Worm (Caenorhabditis elegans): ENCODE data around the gene scl-6.

Gene scl-6

DNA sequence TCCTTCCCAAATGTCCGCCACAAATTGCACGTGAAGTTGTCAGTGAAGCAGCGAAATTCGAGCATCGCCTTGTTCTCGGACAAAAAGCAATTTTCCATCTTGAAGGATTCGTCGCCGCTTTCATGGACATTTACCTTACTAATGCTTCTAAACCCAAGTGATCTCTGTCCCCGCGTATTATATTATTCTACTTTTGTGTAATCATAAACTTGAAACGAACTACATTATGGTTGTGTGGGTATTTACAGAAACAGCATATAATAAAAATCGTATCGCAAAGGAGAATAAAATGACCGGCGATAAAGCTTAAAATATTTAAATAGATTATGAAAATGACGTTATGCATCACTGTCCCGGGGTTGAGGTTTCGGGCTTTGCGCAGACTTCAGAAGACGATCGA, 28.2 kb downstream of the scl-6 start:
- no peak for TF ChIP-seq ahr-1 (tag; optimal IDR thresholded peaks at IDR 0.05)
- TF ChIP-seq nfya-1 (tag; optimal IDR thresholded peaks at IDR 0.05): no peak
- TF ChIP-seq dmd-4 (tag; optimal IDR thresholded peaks at IDR 0.05; ENCODE audit: borderline replicate concordance): no peak
- TF ChIP-seq elt-2 (tag; optimal IDR thresholded peaks at IDR 0.05): no peak
- TF ChIP-seq K09A11.1 (tag; optimal IDR thresholded peaks at IDR 0.05; ENCODE audit: insufficient read depth): no peak
- TF ChIP-seq pat-9 (tag; optimal IDR thresholded peaks at IDR 0.05): no peak

DNA sequence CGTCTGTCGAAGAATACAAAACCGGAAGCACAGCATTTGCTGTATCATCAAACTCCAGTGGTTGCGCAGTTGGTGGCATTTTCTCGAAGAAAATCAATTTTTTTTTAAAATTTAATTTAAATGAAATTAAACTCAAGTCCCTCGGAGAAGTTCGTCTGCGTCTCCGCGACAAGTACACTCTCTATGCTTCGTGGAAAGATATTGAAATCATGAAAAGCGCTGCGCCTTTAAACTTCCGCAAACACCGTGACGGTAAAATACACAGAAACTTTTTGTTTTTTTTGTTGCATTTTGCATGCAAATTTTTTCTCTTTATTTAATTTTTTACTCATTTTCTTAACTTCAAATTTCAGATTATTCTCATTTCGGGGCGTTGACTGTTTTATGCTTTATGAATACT, 30.1 kb downstream of the scl-6 start, which contains the start of the genes dli-1, tin-9.2 and exos-4.1:
TSS of gene dli-1 (minus strand) at position 141 of the 400 bp plus-strand sequence.
TSS of gene tin-9.2 (plus strand) at position 344 of the 400 bp plus-strand sequence.
TSS of gene exos-4.1 (plus strand) at position 348 of the 400 bp plus-strand sequence.
- TF ChIP-seq npax-4 (tag; optimal IDR thresholded peaks at IDR 0.05) (no peak), fax-1 (tag; optimal IDR thresholded peaks at IDR 0.05) (peak; percentile 0), rnt-1 (tag; optimal IDR thresholded peaks at IDR 0.05) (peak; percentile 2), ceh-31 (tag; optimal IDR thresholded peaks at IDR 0.05) (peak; percentile 21), nfya-1 (tag; optimal IDR thresholded peaks at IDR 0.05) (peak; percentile 47), sdc-2 (tag; optimal IDR thresholded peaks at IDR 0.05) (no peak), ceh-14 (tag; optimal IDR thresholded peaks at IDR 0.05) (peak; percentile 57), tbx-2 (tag; optimal IDR thresholded peaks at IDR 0.05) (peak; percentile 35), unc-42 (tag; optimal IDR thresholded peaks at IDR 0.05) (peak; percentile 95), dmd-4 (tag; optimal IDR thresholded peaks at IDR 0.05; ENCODE audit: borderline replicate concordance) (no peak), ceh-34 (tag; optimal IDR thresholded peaks at IDR 0.05) (peak; percentile 9), gmeb-2 (tag; optimal IDR thresholded peaks at IDR 0.05) (no peak)

DNA sequence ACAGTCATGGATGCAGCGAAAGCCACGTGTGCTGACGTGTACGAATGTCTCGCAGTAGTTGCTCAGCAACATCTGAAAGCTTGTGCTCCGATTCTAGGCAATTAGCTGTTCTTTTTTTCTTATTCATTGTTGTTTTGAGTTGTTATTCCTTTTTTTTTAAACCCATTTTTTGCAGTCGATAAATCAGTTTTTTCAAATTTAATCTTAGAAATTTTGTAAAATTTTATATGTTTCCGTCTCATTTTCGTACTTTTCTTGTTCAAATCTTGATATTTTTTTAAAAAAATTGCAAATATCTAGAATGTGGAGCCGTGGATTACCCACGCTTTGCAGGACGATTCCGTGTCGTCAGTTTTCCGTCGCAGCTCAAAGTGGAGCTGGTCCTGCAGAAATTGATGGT, 31.9 kb downstream of the scl-6 start, which contains the start of gene fask-1:
TSS of gene fask-1 (plus strand) at position 301 of the 400 bp plus-strand sequence.
- TF ChIP-seq tbx-7 (tag; optimal IDR thresholded peaks at IDR 0.05): no peak
- no peak for TF ChIP-seq lin-11 (tag; optimal IDR thresholded peaks at IDR 0.05)
- TF ChIP-seq ceh-24 (tag; optimal IDR thresholded peaks at IDR 0.05): no peak
- TF ChIP-seq ceh-31 (tag; optimal IDR thresholded peaks at IDR 0.05): no peak
- TF ChIP-seq pat-9 (tag; optimal IDR thresholded peaks at IDR 0.05): no peak
- TF ChIP-seq pha-4 (tag; optimal IDR thresholded peaks at IDR 0.05): no peak
- no peak for TF ChIP-seq npax-4 (tag; optimal IDR thresholded peaks at IDR 0.05)
- TF ChIP-seq pag-3 (tag; optimal IDR thresholded peaks at IDR 0.05; ENCODE audit: borderline replicate concordance): no peak
- no peak for TF ChIP-seq hlh-30 (tag; optimal IDR thresholded peaks at IDR 0.05; ENCODE audit: insufficient read depth)
- no peak for TF ChIP-seq T23F11.4 (GFP tag; optimal IDR thresholded peaks at IDR 0.05)
- no peak for TF ChIP-seq sox-4 (tag; optimal IDR thresholded peaks at IDR 0.05)
- no peak for TF ChIP-seq ceh-34 (tag; optimal IDR thresholded peaks at IDR 0.05)
- TF ChIP-seq sdc-2 (tag; optimal IDR thresholded peaks at IDR 0.05): no peak
- TF ChIP-seq unc-42 (tag; optimal IDR thresholded peaks at IDR 0.05): no peak
- TF ChIP-seq sox-2 (GFP tag; IDR thresholded peaks at IDR 0.05): no peak
- TF ChIP-seq pros-1 (tag; optimal IDR thresholded peaks at IDR 0.05): no peak
- TF ChIP-seq F13H6.1 (tag; optimal IDR thresholded peaks at IDR 0.05): no peak
- no peak for TF ChIP-seq nhr-11 (tag; optimal IDR thresholded peaks at IDR 0.05)

- no peak for TF ChIP-seq gmeb-2 (tag; optimal IDR thresholded peaks at IDR 0.05)
- no peak for TF ChIP-seq ceh-2 (tag; optimal IDR thresholded peaks at IDR 0.05)
- no peak for TF ChIP-seq C08G9.2 (tag; optimal IDR thresholded peaks at IDR 0.05)
- TF ChIP-seq eyg-1 (tag; optimal IDR thresholded peaks at IDR 0.05): no peak
- no peak for TF ChIP-seq ahr-1 (tag; optimal IDR thresholded peaks at IDR 0.05)
- no peak for TF ChIP-seq elt-4 (tag; optimal IDR thresholded peaks at IDR 0.05)
- no peak for TF ChIP-seq rnt-1 (tag; optimal IDR thresholded peaks at IDR 0.05)
- no peak for TF ChIP-seq ceh-48 (tag; optimal IDR thresholded peaks at IDR 0.05)
- TF ChIP-seq pat-9 (tag; optimal IDR thresholded peaks at IDR 0.05): no peak
These were observed 36.3 kb downstream of the scl-6 start, which contains the start of gene rde-11 for ce11 chrIV:13104900-13105299. Gene rde-11 (plus strand): TSS chrIV:13105200.

DNA sequence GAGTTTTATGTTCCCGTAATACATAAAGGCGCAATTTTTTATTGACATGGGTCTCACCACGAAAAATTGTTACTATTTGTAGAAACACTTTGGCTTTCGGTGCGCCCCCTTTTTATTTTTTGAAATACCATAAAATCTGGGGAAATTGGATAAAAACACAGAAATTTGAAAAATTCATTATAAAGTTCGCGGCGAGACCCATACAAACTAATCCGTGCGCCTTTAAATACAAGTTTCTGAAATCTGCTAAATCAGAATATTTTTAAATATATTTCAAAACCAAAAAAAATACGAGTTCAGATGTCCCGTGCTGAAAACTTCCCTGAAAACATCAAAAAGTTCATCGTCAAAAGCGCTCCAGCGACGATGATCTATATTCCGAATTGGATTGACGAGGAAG, 38.8 kb downstream of the scl-6 start, which contains the start of gene B0564.2:
TSS of gene B0564.2 (plus strand) at position 301 of the 400 bp plus-strand sequence.
- no peak for TF ChIP-seq madf-2 (tag; optimal IDR thresholded peaks at IDR 0.05)
- no peak for TF ChIP-seq hlh-6 (tag; optimal IDR thresholded peaks at IDR 0.05)
- TF ChIP-seq elt-2 (tag; optimal IDR thresholded peaks at IDR 0.05): no peak
- no peak for TF ChIP-seq ttx-3 (tag; optimal IDR thresholded peaks at IDR 0.05)
- no peak for TF ChIP-seq ceh-9 (tag; optimal IDR thresholded peaks at IDR 0.05)
- no peak for TF ChIP-seq ceh-34 (tag; optimal IDR thresholded peaks at IDR 0.05)
- TF ChIP-seq tbx-7 (tag; optimal IDR thresholded peaks at IDR 0.05): no peak
- no peak for TF ChIP-seq pha-2 (tag; optimal IDR thresholded peaks at IDR 0.05)
- no peak for TF ChIP-seq elt-4 (tag; optimal IDR thresholded peaks at IDR 0.05)
- TF ChIP-seq nhr-11 (tag; optimal IDR thresholded peaks at IDR 0.05): no peak
- TF ChIP-seq ceh-14 (tag; optimal IDR thresholded peaks at IDR 0.05): no peak
- no peak for TF ChIP-seq F13H6.1 (tag; optimal IDR thresholded peaks at IDR 0.05)
- TF ChIP-seq dmd-4 (tag; optimal IDR thresholded peaks at IDR 0.05; ENCODE audit: borderline replicate concordance): no peak
- TF ChIP-seq lim-6 (tag; optimal IDR thresholded peaks at IDR 0.05): no peak
- TF ChIP-seq sdc-2 (tag; optimal IDR thresholded peaks at IDR 0.05): no peak
